Worm (Caenorhabditis elegans) whole organism, L2 larva: ENCODE measurements around the gene math-23.

ENCODE experiments used
- ZK546.5 ChIP-seq: sonication (generic microtip); optimal IDR thresholded peaks from 2 replicates; lab custom pipeline; 2017; ENCODE audit warnings: missing biosample characterization, missing genetic modification characterization
- mdl-1 ChIP-seq, 2 experiments: fragments of 150-350 bp in 1 of 2; sonication (generic microtip) in 1 of 2; optimal IDR thresholded peaks; 2 replicates each; lab custom pipeline; 2017; ENCODE audit warnings: missing biosample characterization in 2 of 2, missing genetic modification characterization in 2 of 2

- TF ChIP-seq ZK546.5 (tag; lab: Kevin White, UChicago): no peak
- TF ChIP-seq mdl-1 (tag; optimal IDR thresholded peaks at IDR 0.05; lab: Kevin White, UChicago): no peak
Observed at ce11 chrII:1870875-1871592, 31.0 kb upstream of the math-23 start, which contains the start of gene math-10.
